5 worm cellular contexts compared by ENCODE assay signal in genomic region chrV:14852620-14853019, ce11.
TF ChIP-seq lines count a peak whose summit lies in the region.

No protein-coding gene starts in this region.

TF ChIP-seq in whole organism, L1 larva, 84 proteins besides CTCF, POLR2A, EP300 and RAD21:
- TF ChIP-seq tbx-2 (tag; optimal IDR thresholded peaks at IDR 0.05; lab: Kevin White, UChicago) (peak; percentile 5), lsy-2 (tag; optimal IDR thresholded peaks at IDR 0.05; lab: Kevin White, UChicago) (no peak), lin-14 (GFP tag; optimal IDR thresholded peaks at IDR 0.05; lab: Kevin White, UChicago) (peak; percentile 55), efl-1 (optimal IDR thresholded peaks at IDR 0.05; lab: Kevin White, UChicago) (no peak), efl-1 (GFP tag; optimal IDR thresholded peaks at IDR 0.05 in 1 of 2; lab: Kevin White, UChicago) (peak in 1 of 2 experiments; percentile 70), sup-37 (GFP tag; optimal IDR thresholded peaks at IDR 0.05; lab: Kevin White, UChicago) (no peak)

TF ChIP-seq in whole organism, L2 larva, 48 proteins besides CTCF, POLR2A, EP300 and RAD21:
- TF ChIP-seq ztf-1 (GFP tag; conservative IDR thresholded peaks at IDR 0.05; lab: Robert Waterston, UW) (no peak), gmeb-1 (tag; optimal IDR thresholded peaks at IDR 0.05; lab: Kevin White, UChicago) (no peak), lin-39 (tag; optimal IDR thresholded peaks at IDR 0.05; lab: Kevin White, UChicago) (no peak), sma-3 (GFP tag; optimal IDR thresholded peaks at IDR 0.05; lab: Kevin White, UChicago) (no peak), unc-55 (GFP tag; optimal IDR thresholded peaks at IDR 0.05; lab: Kevin White, UChicago) (peak; percentile 2), peb-1 (tag; optimal IDR thresholded peaks at IDR 0.05; lab: Kevin White, UChicago) (no peak), zag-1 (tag; optimal IDR thresholded peaks at IDR 0.05; lab: Kevin White, UChicago) (peak; percentile 12), nhr-129 (tag; optimal IDR thresholded peaks at IDR 0.05; lab: Kevin White, UChicago) (peak; percentile 13), mab-5 (tag; optimal IDR thresholded peaks at IDR 0.05; lab: Kevin White, UChicago) (no peak)
TF ChIP-seq in whole organism, L2 larva: peak in this region for 3.

TF ChIP-seq in whole organism, L4 larva, 104 proteins besides CTCF, POLR2A, EP300 and RAD21:
- TF ChIP-seq aha-1 (tag; lab: Kevin White, UChicago) (peak; percentile 90), lin-38 (GFP tag; IDR thresholded peaks at IDR 0.05; lab: Robert Waterston, UW) (no peak), nhr-111 (GFP tag; optimal IDR thresholded peaks at IDR 0.05; lab: Kevin White, UChicago) (no peak), unc-130 (GFP tag; optimal IDR thresholded peaks at IDR 0.05; lab: Kevin White, UChicago) (no peak), T20F7.1 (GFP tag; optimal IDR thresholded peaks at IDR 0.05; lab: Kevin White, UChicago) (no peak), rbr-2 (tag; optimal IDR thresholded peaks at IDR 0.05; lab: Kevin White, UChicago) (no peak), Y75B8A.6 (GFP tag; IDR thresholded peaks at IDR 0.05; lab: Robert Waterston, UW) (no peak), egl-27 (tag; optimal IDR thresholded peaks at IDR 0.05; lab: Kevin White, UChicago) (no peak), ceh-20 (GFP tag; IDR thresholded peaks at IDR 0.05; lab: Robert Waterston, UW) (no peak), T26A8.4 (GFP tag; IDR thresholded peaks at IDR 0.05; lab: Robert Waterston, UW) (no peak), daf-16 (GFP tag; optimal IDR thresholded peaks at IDR 0.05; lab: Kevin White, UChicago) (no peak), daf-16 (tag; optimal IDR thresholded peaks at IDR 0.05; lab: Kevin White, UChicago) (no peak), dve-1 (tag; optimal IDR thresholded peaks at IDR 0.05; lab: Kevin White, UChicago; ENCODE audit: insufficient read depth) (no peak), zip-2 (tag; optimal IDR thresholded peaks at IDR 0.05; lab: Kevin White, UChicago) (no peak), unc-62 (GFP tag; optimal IDR thresholded peaks at IDR 0.05 in 1 of 2; lab: Kevin White, UChicago) (peak in 1 of 2 experiments; percentile 85), unc-62 (tag; optimal IDR thresholded peaks at IDR 0.05; lab: Kevin White, UChicago) (no peak)

TF ChIP-seq in whole organism, late embryonic, 69 proteins besides CTCF, POLR2A, EP300 and RAD21:
- peak; percentile 6 for TF ChIP-seq unc-42 (tag; optimal IDR thresholded peaks at IDR 0.05; lab: Kevin White, UChicago)
- no peak for TF ChIP-seq ceh-19 (GFP tag; optimal IDR thresholded peaks at IDR 0.05; lab: Kevin White, UChicago)

TF ChIP-seq in whole organism, mixed stage, embryonic, 35 proteins besides CTCF, POLR2A, EP300 and RAD21:
- TF ChIP-seq ham-2 (GFP tag; optimal IDR thresholded peaks at IDR 0.05; lab: Kevin White, UChicago) (no peak), ces-1 (GFP tag; optimal IDR thresholded peaks at IDR 0.05; lab: Kevin White, UChicago) (peak; percentile 58)

Comparison
In these comparisons a context has a peak if more than half of its experiments do, and no peak if none do; other contexts are left out.
1. Of the 29 proteins assayed by ChIP-seq in both whole organism, L4 larva and whole organism, L1 larva: peak only in whole organism, L4 larva: aha-1; only in whole organism, L1 larva: none; in both: none; in neither: 27; mixed calls (peak in some experiments, not most) for 1.